Worm (Caenorhabditis elegans) whole organism, L3 larva: ENCODE measurements around the gene C34F6.10.

ENCODE experiments used
- aly-2 ChIP-seq: fragments of 150-350 bp; optimal IDR thresholded peaks from 2 replicates; lab custom pipeline; 2014; ENCODE audit warnings: missing biosample characterization, missing genetic modification characterization
- jun-1 ChIP-seq: fragments of 150-350 bp; optimal IDR thresholded peaks from 2 replicates; lab custom pipeline; 2014; ENCODE audit warnings: missing biosample characterization, missing genetic modification reagents, missing genetic modification characterization
- lsy-12 ChIP-seq: sonication (generic microtip); optimal IDR thresholded peaks from 2 replicates; lab custom pipeline; 2016; ENCODE audit warnings: mild to moderate bottlenecking, missing genetic modification characterization, missing compliant biosample characterization
- nfya-1 ChIP-seq: sonication (generic microtip); optimal IDR thresholded peaks from 2 replicates; lab custom pipeline; 2017; ENCODE audit warnings: missing genetic modification characterization, mild to moderate bottlenecking, missing compliant biosample characterization, antibody characterized with exemption, moderate library complexity; ENCODE audit not compliant: insufficient read depth
- nhr-77 ChIP-seq: fragments of 150-350 bp; optimal IDR thresholded peaks from 2 replicates; lab custom pipeline; 2014; ENCODE audit warnings: missing biosample characterization, missing genetic modification characterization
- pha-4 ChIP-seq: fragments of 150-350 bp; optimal IDR thresholded peaks from 2 replicates; lab custom pipeline; 2014; ENCODE audit warnings: missing biosample characterization, missing genetic modification reagents, missing genetic modification characterization
- pqm-1 ChIP-seq: fragments of 150-350 bp; optimal IDR thresholded peaks from 2 replicates; lab custom pipeline; 2017; ENCODE audit warnings: missing biosample characterization, missing genetic modification characterization, inconsistent platforms
- unc-62 ChIP-seq: fragments of 150-350 bp; sonication (generic microtip); optimal IDR thresholded peaks from 4 replicates; lab custom pipeline; 2014; ENCODE audit warnings: missing biosample characterization, missing genetic modification reagents, missing genetic modification characterization
- zag-1 ChIP-seq: fragments of 150-350 bp; optimal IDR thresholded peaks from 2 replicates; lab custom pipeline; 2014; ENCODE audit warnings: missing biosample characterization, missing genetic modification characterization
- ztf-11 ChIP-seq: fragments of 150-350 bp; optimal IDR thresholded peaks from 2 replicates; lab custom pipeline; 2014; ENCODE audit warnings: missing biosample characterization, missing genetic modification characterization

ce11 chrX:11226595-11226994 lies 13.8 kb downstream of the C34F6.10 start, which contains the start of gene C34F6.12:
- no peak for TF ChIP-seq nhr-77
- TF ChIP-seq aly-2 (tag; lab: Kevin White, UChicago): no peak
- no peak for TF ChIP-seq unc-62 (GFP tag; lab: Kevin White, UChicago)
- TF ChIP-seq jun-1 (tag; lab: Kevin White, UChicago): no peak
- no peak for TF ChIP-seq pqm-1
- TF ChIP-seq lsy-12 (tag; lab: Kevin White, UChicago): no peak
- TF ChIP-seq ztf-11: no peak
- no peak for TF ChIP-seq nfya-1 (tag; lab: Kevin White, UChicago)
- no peak for TF ChIP-seq zag-1 (tag; lab: Kevin White, UChicago)
- no peak for TF ChIP-seq pha-4
